Worm (Caenorhabditis elegans) whole organism, young adult: ENCODE measurements around the gene F56D6.18.

ENCODE experiments used
- B0019.2 ChIP-seq: fragments of 200-800 bp; sonication (Bioruptor generic); conservative IDR thresholded peaks from 2 replicates; pipeline ENCODE4 v1.3.6; 2022; ENCODE audit warnings: missing genetic modification reagents, missing genetic modification characterization, missing compliant biosample characterization
- attf-6 ChIP-seq: fragments of 200-800 bp; sonication (Bioruptor generic); IDR thresholded peaks from 2 replicates; pipeline ENCODE4 v1.3.6; 2022; ENCODE audit warnings: missing genetic modification reagents, missing genetic modification characterization, missing compliant biosample characterization
- ceh-100 ChIP-seq: fragments of 200-800 bp; sonication (Bioruptor generic); IDR thresholded peaks from 2 replicates; pipeline ENCODE4 v1.3.6; 2022; ENCODE audit warnings: missing genetic modification reagents, missing genetic modification characterization, missing compliant biosample characterization
- ceh-40 ChIP-seq: fragments of 200-800 bp; sonication (Bioruptor generic); IDR thresholded peaks from 2 replicates; pipeline ENCODE4 v1.3.6; 2022; ENCODE audit warnings: missing genetic modification characterization, missing compliant biosample characterization
- ets-4 ChIP-seq: fragments of 200-800 bp; sonication (Bioruptor generic); optimal IDR thresholded peaks from 2 replicates; lab custom pipeline; 2018; ENCODE audit warnings: mild to moderate bottlenecking, missing genetic modification characterization, missing compliant biosample characterization
- him-1 ChIP-seq: sonication (generic microtip); optimal IDR thresholded peaks from 2 replicates; lab custom pipeline; 2016; ENCODE audit warnings: missing genotype, missing genetic modification reagents, missing genetic modification characterization, missing compliant biosample characterization
- lin-26 ChIP-seq: fragments of 200-800 bp; sonication (Bioruptor generic); IDR thresholded peaks from 2 replicates; pipeline ENCODE4 v1.3.6; 2022; ENCODE audit warnings: missing genetic modification reagents, missing genetic modification characterization, missing compliant biosample characterization
- lin-35 ChIP-seq, 3 experiments: fragments of 150-350 bp in 2 of 3; sonication (generic microtip) in 1 of 3; optimal IDR thresholded peaks; 2 replicates each; lab custom pipeline; 2014 to 2018; ENCODE audit warnings: missing biosample characterization in 3 of 3, missing genetic modification characterization in 3 of 3, missing genetic modification reagents in 3 of 3
- mxl-1 ChIP-seq: sonication (generic microtip); optimal IDR thresholded peaks from 2 replicates; lab custom pipeline; 2016; ENCODE audit warnings: missing genetic modification characterization, missing compliant biosample characterization
- snpc-4 ChIP-seq, 5 experiments: fragments of 150-350 bp in 1 of 5; sonication (generic microtip) in 4 of 5; optimal IDR thresholded peaks; 2 replicates each; lab custom pipeline; 2014 to 2018; ENCODE audit warnings: missing genetic modification characterization in 5 of 5, missing biosample characterization in 3 of 5, antibody characterized with exemption in 2 of 5, mild to moderate bottlenecking in 2 of 5, missing compliant biosample characterization in 2 of 5, missing genotype in 2 of 5, moderate library complexity in 2 of 5, missing genetic modification reagents in 1 of 5
- tbx-9 ChIP-seq: sonication (generic microtip); optimal IDR thresholded peaks from 2 replicates; lab custom pipeline; 2016; ENCODE audit warnings: borderline replicate concordance, missing genetic modification characterization, inconsistent platforms, missing compliant biosample characterization

DNA sequence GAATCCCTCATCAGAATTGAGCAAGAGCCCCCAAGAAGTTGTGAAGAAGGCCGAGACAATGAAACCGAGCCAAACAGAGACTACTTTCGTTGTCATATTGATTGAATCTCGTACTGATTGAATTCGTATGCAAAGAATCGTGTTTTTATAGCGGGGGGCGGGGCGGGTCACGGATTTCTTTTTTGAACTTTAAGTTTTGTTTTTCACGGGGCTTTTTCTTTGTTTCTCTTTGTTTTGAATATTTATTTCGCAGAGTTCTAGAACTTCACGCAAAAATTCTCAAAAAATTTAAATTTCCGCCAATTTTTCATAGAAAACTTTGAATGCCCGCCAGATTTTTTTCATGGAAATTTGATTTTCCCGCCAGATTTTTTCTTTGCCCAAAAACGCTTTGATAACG lies 44.3 kb upstream of the F56D6.18 start, which contains the start of gene clec-73:
- TF ChIP-seq lin-35 (GFP tag; optimal IDR thresholded peaks at IDR 0.05; lab: Kevin White, UChicago) (no peak), mxl-1 (tag; lab: Kevin White, UChicago) (no peak), B0019.2 (GFP tag; lab: Robert Waterston, UW) (no peak), tbx-9 (no peak), ceh-40 (GFP tag; lab: Robert Waterston, UW) (no peak), snpc-4 (GFP tag; optimal IDR thresholded peaks at IDR 0.05; lab: Kevin White, UChicago) (no peak), snpc-4 (tag; optimal IDR thresholded peaks at IDR 0.05; lab: Kevin White, UChicago) (no peak), ets-4 (GFP tag; lab: Kevin White, UChicago) (no peak), ceh-100 (GFP tag; lab: Robert Waterston, UW) (no peak), lin-26 (GFP tag; lab: Robert Waterston, UW) (no peak), attf-6 (no peak), him-1 (no peak)
